Worm (Caenorhabditis elegans): ENCODE results near the gene T11B7.2.

T11B7.2 gene

ce11 chrIV:8840161-8840765 lies 4.1 kb downstream of the T11B7.2 start, which contains the start of the genes T28C6.11 and T11B7.1:
TSS of gene T28C6.11 (minus strand) at chrIV:8840261.
TSS of gene T11B7.1 (plus strand) at chrIV:8840715.
- TF ChIP-seq C06A6.2 (GFP tag; conservative IDR thresholded peaks at IDR 0.05) (no peak), zim-3 (tag; optimal IDR thresholded peaks at IDR 0.05) (no peak), egrh-3 (GFP tag; IDR thresholded peaks at IDR 0.05) (no peak), sptf-2 (GFP tag; optimal IDR thresholded peaks at IDR 0.05) (no peak), lsy-27 (tag; optimal IDR thresholded peaks at IDR 0.05; ENCODE audit: borderline replicate concordance, insufficient read depth) (no peak)

DNA sequence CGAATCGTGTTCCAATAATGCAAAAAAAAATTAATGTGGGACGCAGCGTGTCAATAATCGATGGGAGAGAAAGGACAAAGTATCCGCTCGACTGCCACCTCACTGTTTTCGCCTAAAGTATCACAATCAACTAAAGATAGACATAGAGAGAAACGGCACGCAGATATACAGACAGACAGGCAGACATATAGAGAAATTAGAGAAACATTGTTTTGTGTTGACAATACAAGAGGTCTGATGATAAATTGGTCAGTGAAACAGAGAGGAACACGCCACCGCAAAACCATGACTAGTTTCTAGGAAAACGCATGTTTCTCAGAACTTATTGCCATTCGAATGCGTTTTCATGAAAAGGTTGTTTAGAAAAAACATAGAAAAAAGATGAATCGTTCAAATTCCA lies 13.8 kb downstream of the T11B7.2 start, which contains the start of gene T28C6.8:
Gene T28C6.8 (minus strand): TSS at position 137 of the 400 bp plus-strand sequence.
- TF ChIP-seq nhr-80 (tag; optimal IDR thresholded peaks at IDR 0.05) (peak; percentile 92), tbp1 (GFP tag; optimal IDR thresholded peaks at IDR 0.05) (peak; percentile 22), mxl-1 (tag; optimal IDR thresholded peaks at IDR 0.05) (no peak), dox-1 (GFP tag; IDR thresholded peaks at IDR 0.05) (peak; percentile 70), lin-26 (GFP tag; IDR thresholded peaks at IDR 0.05) (0 out of 2 replicates have a peak, but pooled peaks have one; percentile 31), B0336.3 (GFP tag; IDR thresholded peaks at IDR 0.05) (0 out of 2 replicates have a peak, but pooled peaks have one; percentile 26), hmg-1.2 (GFP tag; IDR thresholded peaks at IDR 0.05) (peak; percentile 43; the same call in 1 of the 2 replicates), dpff-1 (tag; optimal IDR thresholded peaks at IDR 0.05) (no peak), snpc-1.3 (tag; optimal IDR thresholded peaks at IDR 0.05; ENCODE audit: insufficient read depth) (no peak), chd-7 (tag; optimal IDR thresholded peaks at IDR 0.05) (no peak), zim-3 (tag; optimal IDR thresholded peaks at IDR 0.05) (no peak), attf-5 (GFP tag; optimal IDR thresholded peaks at IDR 0.05) (peak; percentile 71), F52B5.7 (tag; optimal IDR thresholded peaks at IDR 0.05) (no peak), atf-7 (tag; optimal IDR thresholded peaks at IDR 0.05) (no peak), dpl-1 (GFP tag; optimal IDR thresholded peaks at IDR 0.05) (no peak), let-607 (tag; optimal IDR thresholded peaks at IDR 0.05) (peak; percentile 19 to 45), hmg-20 (GFP tag; IDR thresholded peaks at IDR 0.05) (no peak), B0019.2 (GFP tag; conservative IDR thresholded peaks at IDR 0.05) (no peak), attf-6 (GFP tag; IDR thresholded peaks at IDR 0.05) (no peak), ztf-26 (tag; optimal IDR thresholded peaks at IDR 0.05) (no peak), lin-54 (GFP tag; optimal IDR thresholded peaks at IDR 0.05) (peak; percentile 11)

- TF ChIP-seq F49E8.2 (tag; optimal IDR thresholded peaks at IDR 0.05; ENCODE audit: insufficient read depth) = no peak
- TF ChIP-seq dpl-1 (GFP tag; optimal IDR thresholded peaks at IDR 0.05) = no peak
- TF ChIP-seq hlh-12 (tag; optimal IDR thresholded peaks at IDR 0.05) = no peak
- TF ChIP-seq nhr-90 (tag; optimal IDR thresholded peaks at IDR 0.05) = no peak
- no peak for TF ChIP-seq egrh-3 (GFP tag; IDR thresholded peaks at IDR 0.05)
- TF ChIP-seq tlf-1 (GFP tag; optimal IDR thresholded peaks at IDR 0.05) = no peak
- TF ChIP-seq madf-10 (tag; optimal IDR thresholded peaks at IDR 0.05) = no peak
- no peak for TF ChIP-seq sdz-38 (tag; optimal IDR thresholded peaks at IDR 0.05)
- no peak for TF ChIP-seq lsy-27 (tag; optimal IDR thresholded peaks at IDR 0.05; ENCODE audit: borderline replicate concordance, insufficient read depth)
- TF ChIP-seq atf-7 (tag; optimal IDR thresholded peaks at IDR 0.05) = no peak
- TF ChIP-seq D2030.7 (GFP tag; IDR thresholded peaks at IDR 0.05) = no peak
- TF ChIP-seq gei-17 (GFP tag; optimal IDR thresholded peaks at IDR 0.05) = no peak
- no peak for TF ChIP-seq zfh-2 (GFP tag; conservative IDR thresholded peaks at IDR 0.05)
- TF ChIP-seq lin-40 (tag; optimal IDR thresholded peaks at IDR 0.05) = no peak
These were observed 16.9 kb downstream of the T11B7.2 start, which contains the start of gene T28C6.7 for ce11 chrIV:8827500-8827899. TSS of gene T28C6.7 (plus strand) at chrIV:8827800.
